Worm (Caenorhabditis elegans) whole organism, late embryonic: Measurements from ENCODE around the gene nprl-2.

Experiments used
- K09A11.1 ChIP-seq: sonication (generic microtip); optimal IDR thresholded peaks from 2 replicates; lab custom pipeline; 2017; ENCODE audit warnings: antibody characterized with exemption, mild to moderate bottlenecking, missing genetic modification characterization, missing compliant biosample characterization; ENCODE audit not compliant: insufficient read depth
- hlh-30 ChIP-seq: sonication (generic microtip); optimal IDR thresholded peaks from 2 replicates; lab custom pipeline; 2017; ENCODE audit warnings: antibody characterized with exemption, missing genetic modification characterization, missing compliant biosample characterization; ENCODE audit not compliant: insufficient read depth
- mec-3 ChIP-seq: sonication (generic microtip); optimal IDR thresholded peaks from 2 replicates; lab custom pipeline; 2016; ENCODE audit warnings: borderline replicate concordance, missing genetic modification characterization, missing compliant biosample characterization
- nhr-232 ChIP-seq: sonication (generic microtip); optimal IDR thresholded peaks from 2 replicates; lab custom pipeline; 2016; ENCODE audit warnings: missing genetic modification characterization, missing compliant biosample characterization
- pha-4 ChIP-seq: fragments of 150-350 bp; optimal IDR thresholded peaks from 2 replicates; lab custom pipeline; 2018; ENCODE audit warnings: missing biosample characterization, missing genetic modification reagents, missing genetic modification characterization
- tbx-2 ChIP-seq: sonication (generic microtip); optimal IDR thresholded peaks from 2 replicates; lab custom pipeline; 2016; ENCODE audit warnings: missing genetic modification characterization, missing compliant biosample characterization
- unc-42 ChIP-seq: sonication (generic microtip); optimal IDR thresholded peaks from 2 replicates; lab custom pipeline; 2016; ENCODE audit warnings: missing genotype, missing genetic modification characterization, missing compliant biosample characterization

ce11 chrIV:7568593-7568992 lies 12.0 kb downstream of the nprl-2 start, which contains the start of gene clec-180:
- TF ChIP-seq mec-3 (no peak), nhr-232 (tag; lab: Kevin White, UChicago) (no peak), unc-42 (tag; lab: Kevin White, UChicago) (no peak), pha-4 (tag; lab: Kevin White, UChicago) (no peak), tbx-2 (tag; lab: Kevin White, UChicago) (no peak), K09A11.1 (tag; lab: Kevin White, UChicago) (no peak), hlh-30 (tag; lab: Kevin White, UChicago) (no peak)
